Fruit fly (Drosophila melanogaster) whole organism, prepupa: ENCODE results near the gene Taf10b.

Experiments
- CG11762 ChIP-seq: fragments of 200-800 bp; sonication (Bioruptor generic); optimal IDR thresholded peaks from 3 replicates; lab custom pipeline; 2016; ENCODE audit warnings: missing biosample characterization, missing genetic modification characterization; ENCODE audit not compliant: insufficient read depth
- CG31627 ChIP-seq: fragments of 200-800 bp; sonication (Bioruptor generic); optimal IDR thresholded peaks from 3 replicates; lab custom pipeline; 2016; ENCODE audit warnings: missing biosample characterization, missing genetic modification characterization
- Eip78C ChIP-seq: fragments of 200-800 bp; sonication (Bioruptor generic); peaks from one replicate; lab custom pipeline; 2016; ENCODE audit warnings: missing biosample characterization, missing genetic modification characterization
- OdsH ChIP-seq: fragments of 200-800 bp; sonication (Bioruptor generic); optimal IDR thresholded peaks from 3 replicates; lab custom pipeline; 2016; ENCODE audit warnings: missing biosample characterization, missing genetic modification characterization
- Sox15 ChIP-seq: fragments of 200-800 bp; sonication (Bioruptor generic); optimal IDR thresholded peaks from 3 replicates; lab custom pipeline; 2016; ENCODE audit warnings: missing biosample characterization, missing genetic modification characterization
- fd59A ChIP-seq: fragments of 200-800 bp; sonication (Bioruptor generic); optimal IDR thresholded peaks from 2 replicates; lab custom pipeline; 2017; ENCODE audit warnings: missing biosample characterization, mild to moderate bottlenecking, missing genetic modification characterization, missing genetic modification reagents
- net ChIP-seq: fragments of 200-800 bp; sonication (Bioruptor generic); optimal IDR thresholded peaks from 3 replicates; lab custom pipeline; 2016; ENCODE audit warnings: missing biosample characterization, missing genetic modification characterization

- peak; percentile 7 for TF ChIP-seq fd59A (GFP tag; lab: Kevin White, UChicago)
- TF ChIP-seq Eip78C: peak; percentile 91
- no peak for TF ChIP-seq Sox15 (GFP tag; lab: Kevin White, UChicago)
- TF ChIP-seq CG31627: peak; percentile 32
- peak; percentile 47 for TF ChIP-seq CG11762 (GFP tag; lab: Kevin White, UChicago)
- TF ChIP-seq OdsH (GFP tag; lab: Kevin White, UChicago): no peak
- TF ChIP-seq net (GFP tag; lab: Kevin White, UChicago): peak; percentile 49
These were observed 14.9 kb downstream of the Taf10b start, which contains the start of gene Pgk for dm6 chr2L:2752460-2753411.
